In genomic region chr3L:2162623-2163022, dm6 we compare ENCODE assay signal across 3 fruit fly cellular contexts.
A peak's percentile ranks its signal among the peaks of the same experiment; 100 is the strongest.
TF ChIP-seq lines count a peak whose summit lies in the region.

No protein-coding gene starts in this region.

- no peak for TF ChIP-seq CTCF in whole organism, embryonic (GFP tag; optimal IDR thresholded peaks at IDR 0.05; lab: Kevin White, UChicago)

TF ChIP-seq in whole organism, embryonic, 481 proteins besides CTCF, POLR2A, EP300 and RAD21:
- TF ChIP-seq Med (GFP tag; lab: Kevin White, UChicago) (no peak), Pdp1 (GFP tag; optimal IDR thresholded peaks at IDR 0.05; lab: Kevin White, UChicago) (peak in 1 of 2 experiments; percentile 33), Drgx (GFP tag; IDR thresholded peaks at IDR 0.05; lab: Robert Waterston, UW) (peak; percentile 55; the same call in 1 of the 2 replicates)

TF ChIP-seq in whole organism, prepupa, 60 proteins besides CTCF, POLR2A, EP300 and RAD21 (continues in another document):
- TF ChIP-seq salr (GFP tag; optimal IDR thresholded peaks at IDR 0.05; lab: Kevin White, UChicago): no peak
- no peak for TF ChIP-seq spab (GFP tag; optimal IDR thresholded peaks at IDR 0.05; lab: Kevin White, UChicago)
- no peak for TF ChIP-seq vri (GFP tag; optimal IDR thresholded peaks at IDR 0.05; lab: Kevin White, UChicago)
- TF ChIP-seq CG11902 (GFP tag; optimal IDR thresholded peaks at IDR 0.05; lab: Kevin White, UChicago): no peak
- TF ChIP-seq dsx (GFP tag; optimal IDR thresholded peaks at IDR 0.05; lab: Kevin White, UChicago; ENCODE audit: poor library complexity, severe bottlenecking): no peak
- TF ChIP-seq Eip78C (GFP tag; lab: Kevin White, UChicago): peak; percentile 60
- TF ChIP-seq ss (GFP tag; optimal IDR thresholded peaks at IDR 0.05; lab: Kevin White, UChicago): peak in 1 of 2 experiments; percentile 34
- no peak for TF ChIP-seq Smox (GFP tag; optimal IDR thresholded peaks at IDR 0.05; lab: Kevin White, UChicago)
- TF ChIP-seq CG6163 (GFP tag; IDR thresholded peaks at IDR 0.05; lab: Robert Waterston, UW): peak; percentile 69; the same call in 2 of the 3 replicates
- peak; percentile 52 for TF ChIP-seq CG6276 (GFP tag; optimal IDR thresholded peaks at IDR 0.05; lab: Kevin White, UChicago)
- no peak for TF ChIP-seq CG31627 (GFP tag; optimal IDR thresholded peaks at IDR 0.05; lab: Kevin White, UChicago)
- TF ChIP-seq CG11294 (GFP tag; IDR thresholded peaks at IDR 0.05; lab: Robert Waterston, UW): no peak
- TF ChIP-seq CG11762 (GFP tag; optimal IDR thresholded peaks at IDR 0.05; lab: Kevin White, UChicago; ENCODE audit: insufficient read depth): no peak
- no peak for TF ChIP-seq Blimp-1 (GFP tag; optimal IDR thresholded peaks at IDR 0.05; lab: Kevin White, UChicago)
- no peak for TF ChIP-seq topi (GFP tag; optimal IDR thresholded peaks at IDR 0.05; lab: Kevin White, UChicago)
- no peak for TF ChIP-seq dac (GFP tag; optimal IDR thresholded peaks at IDR 0.05; lab: Kevin White, UChicago)
- no peak for TF ChIP-seq lz (GFP tag; optimal IDR thresholded peaks at IDR 0.05; lab: Kevin White, UChicago)
- TF ChIP-seq CG4318 (GFP tag; optimal IDR thresholded peaks at IDR 0.05; lab: Kevin White, UChicago): peak; percentile 46
- no peak for TF ChIP-seq Met (GFP tag; optimal IDR thresholded peaks at IDR 0.05; lab: Kevin White, UChicago)
- no peak for TF ChIP-seq Ets21C (GFP tag; optimal IDR thresholded peaks at IDR 0.05; lab: Kevin White, UChicago)
- TF ChIP-seq CG8119 (GFP tag; IDR thresholded peaks at IDR 0.05; lab: Robert Waterston, UW): peak; percentile 73
- TF ChIP-seq OdsH (GFP tag; optimal IDR thresholded peaks at IDR 0.05; lab: Kevin White, UChicago): peak; percentile 11
- TF ChIP-seq CG6808 (GFP tag; optimal IDR thresholded peaks at IDR 0.05; lab: Kevin White, UChicago): peak; percentile 26
- TF ChIP-seq fd59A (GFP tag; optimal IDR thresholded peaks at IDR 0.05; lab: Kevin White, UChicago): no peak
- TF ChIP-seq CG34406 (GFP tag; optimal IDR thresholded peaks at IDR 0.05; lab: Kevin White, UChicago): no peak
- no peak for TF ChIP-seq fd85E (GFP tag; optimal IDR thresholded peaks at IDR 0.05; lab: Kevin White, UChicago)
- no peak for TF ChIP-seq esn (GFP tag; optimal IDR thresholded peaks at IDR 0.05; lab: Kevin White, UChicago)
- no peak for TF ChIP-seq CG8632 (GFP tag; optimal IDR thresholded peaks at IDR 0.05; lab: Kevin White, UChicago)
- TF ChIP-seq Sox14 (GFP tag; optimal IDR thresholded peaks at IDR 0.05; lab: Kevin White, UChicago): no peak
- TF ChIP-seq CG7368 (GFP tag; optimal IDR thresholded peaks at IDR 0.05; lab: Kevin White, UChicago): no peak
- no peak for TF ChIP-seq fkh (GFP tag; optimal IDR thresholded peaks at IDR 0.05; lab: Kevin White, UChicago)
- no peak for TF ChIP-seq Sox102F (GFP tag; optimal IDR thresholded peaks at IDR 0.05; lab: Kevin White, UChicago)
- TF ChIP-seq CG3919 (GFP tag; optimal IDR thresholded peaks at IDR 0.05; lab: Kevin White, UChicago): peak; percentile 23
- peak; percentile 15 for TF ChIP-seq achi (GFP tag; optimal IDR thresholded peaks at IDR 0.05; lab: Kevin White, UChicago)
- TF ChIP-seq Eip75B (GFP tag; optimal IDR thresholded peaks at IDR 0.05; lab: Kevin White, UChicago): no peak
- TF ChIP-seq Hr4 (GFP tag; optimal IDR thresholded peaks at IDR 0.05; lab: Kevin White, UChicago): peak; percentile 7
- TF ChIP-seq CG8319 (GFP tag; optimal IDR thresholded peaks at IDR 0.05; lab: Kevin White, UChicago): no peak
- no peak for TF ChIP-seq net (GFP tag; optimal IDR thresholded peaks at IDR 0.05; lab: Kevin White, UChicago)
- peak; percentile 67 for TF ChIP-seq CG32006 (GFP tag; optimal IDR thresholded peaks at IDR 0.05; lab: Kevin White, UChicago)
- peak; percentile 60; the same call in 2 of the 3 replicates for TF ChIP-seq eg (GFP tag; IDR thresholded peaks at IDR 0.05; lab: Robert Waterston, UW)
- no peak for TF ChIP-seq CG10669 (GFP tag; optimal IDR thresholded peaks at IDR 0.05; lab: Kevin White, UChicago)
- no peak for TF ChIP-seq Hr39 (GFP tag; optimal IDR thresholded peaks at IDR 0.05; lab: Kevin White, UChicago)
- TF ChIP-seq acj6 (GFP tag; optimal IDR thresholded peaks at IDR 0.05; lab: Kevin White, UChicago): no peak
- TF ChIP-seq CG6792 (GFP tag; optimal IDR thresholded peaks at IDR 0.05; lab: Kevin White, UChicago): no peak
- TF ChIP-seq Hr38 (GFP tag; optimal IDR thresholded peaks at IDR 0.05; lab: Kevin White, UChicago): no peak

TF ChIP-seq in whole organism, pupa, 21 proteins besides CTCF, POLR2A, EP300 and RAD21:
- peak; percentile 43 for TF ChIP-seq CG8159 (tag; optimal IDR thresholded peaks at IDR 0.05; lab: Kevin White, UChicago)
- TF ChIP-seq CG9948 (tag; optimal IDR thresholded peaks at IDR 0.05; lab: Kevin White, UChicago): peak; percentile 30
- no peak for TF ChIP-seq Pif1A (GFP tag; optimal IDR thresholded peaks at IDR 0.05; lab: Kevin White, UChicago)
- TF ChIP-seq CG12605 (GFP tag; IDR thresholded peaks at IDR 0.05; lab: Robert Waterston, UW): 0 out of 2 replicates have a peak, but pooled peaks have one; percentile 18
- TF ChIP-seq CG13204 (GFP tag; optimal IDR thresholded peaks at IDR 0.05; lab: Kevin White, UChicago): no peak
- TF ChIP-seq CG15710 (tag; optimal IDR thresholded peaks at IDR 0.05; lab: Kevin White, UChicago): peak; percentile 15
- peak; percentile 60 for TF ChIP-seq CG4496 (GFP tag; IDR thresholded peaks at IDR 0.05; lab: Robert Waterston, UW)
- peak; percentile 43 for TF ChIP-seq CG17806 (tag; optimal IDR thresholded peaks at IDR 0.05; lab: Kevin White, UChicago)
- TF ChIP-seq CG10348 (GFP tag; IDR thresholded peaks at IDR 0.05; lab: Robert Waterston, UW): no peak
- no peak for TF ChIP-seq D1 (tag; optimal IDR thresholded peaks at IDR 0.05; lab: Kevin White, UChicago)
- TF ChIP-seq EcR (GFP tag; optimal IDR thresholded peaks at IDR 0.05; lab: Kevin White, UChicago): no peak
- TF ChIP-seq Ets98B (GFP tag; IDR thresholded peaks at IDR 0.05; lab: Robert Waterston, UW): peak; percentile 58
- TF ChIP-seq CG14655 (GFP tag; optimal IDR thresholded peaks at IDR 0.05; lab: Kevin White, UChicago): peak; percentile 86
- TF ChIP-seq CG32121 (GFP tag; IDR thresholded peaks at IDR 0.05; lab: Robert Waterston, UW): peak; percentile 53
- no peak for TF ChIP-seq Pif1B (GFP tag; optimal IDR thresholded peaks at IDR 0.05; lab: Kevin White, UChicago)
- TF ChIP-seq CG8301 (tag; optimal IDR thresholded peaks at IDR 0.05; lab: Kevin White, UChicago): peak; percentile 78
- peak; percentile 20; the same call in 1 of the 3 replicates for TF ChIP-seq fd96Ca (GFP tag; IDR thresholded peaks at IDR 0.05; lab: Robert Waterston, UW)
- TF ChIP-seq Snoo (tag; optimal IDR thresholded peaks at IDR 0.05; lab: Kevin White, UChicago): no peak

Comparison
In these comparisons a context has a peak if more than half of its experiments do, and no peak if none do; other contexts are left out.
1. Of the 7 proteins assayed by ChIP-seq in both whole organism, embryonic and whole organism, prepupa: peak only in whole organism, embryonic: none; only in whole organism, prepupa: CG16779 and Gug; in both: none; in neither: 5.